Worm (Caenorhabditis elegans) whole organism, L4/young adult: ENCODE measurements around the gene ZK643.6.

ENCODE experiments used
- W03F9.2 ChIP-seq: fragments of 150-350 bp; optimal IDR thresholded peaks from 2 replicates; lab custom pipeline; 2014; ENCODE audit warnings: missing biosample characterization, missing genetic modification characterization
- dao-5 ChIP-seq: sonication (generic microtip); optimal IDR thresholded peaks from 2 replicates; lab custom pipeline; 2016; ENCODE audit warnings: missing genotype, missing genetic modification characterization, moderate library complexity, missing compliant biosample characterization
- him-1 ChIP-seq: sonication (generic microtip); optimal IDR thresholded peaks from 2 replicates; lab custom pipeline; 2016; ENCODE audit warnings: missing genotype, missing genetic modification reagents, missing genetic modification characterization, missing compliant biosample characterization

The ZK643.6 gene

ce11 chrIII:8988061-8988460, 27.5 kb upstream of the ZK643.6 start:
- TF ChIP-seq dao-5 (no peak), him-1 (tag; lab: Kevin White, UChicago) (no peak), W03F9.2 (tag; lab: Kevin White, UChicago) (no peak)

- TF ChIP-seq W03F9.2 (tag; lab: Kevin White, UChicago) (peak; percentile 33), dao-5 (no peak)
Measured at ce11 chrIII:8986872-8987271, 26.3 kb upstream of the ZK643.6 start.

- no peak for TF ChIP-seq W03F9.2 (tag; lab: Kevin White, UChicago)
- TF ChIP-seq dao-5: no peak
- no peak for TF ChIP-seq him-1 (tag; lab: Kevin White, UChicago)
Measured at ce11 chrIII:8985965-8986364, 25.4 kb upstream of the ZK643.6 start.

DNA sequence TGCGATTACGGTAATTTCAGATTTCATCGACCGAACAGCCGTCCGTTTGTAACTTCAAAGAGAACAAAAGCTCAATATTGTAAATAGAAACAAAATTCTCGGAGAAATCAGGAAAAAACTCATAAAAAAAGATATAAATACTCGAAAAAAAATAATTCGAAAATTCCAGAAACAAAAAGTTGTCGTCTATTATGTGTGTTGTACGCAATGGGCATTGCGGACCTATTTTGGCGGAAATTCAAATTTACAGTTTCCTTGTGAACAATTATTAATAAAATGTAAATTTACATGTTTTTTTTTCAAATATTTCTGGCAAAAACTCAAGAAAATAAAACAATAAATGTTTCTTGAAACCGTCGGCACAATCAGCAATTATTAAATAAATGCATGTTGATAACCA, 24.9 kb upstream of the ZK643.6 start:
- TF ChIP-seq dao-5 (no peak), W03F9.2 (tag; lab: Kevin White, UChicago) (no peak), him-1 (tag; lab: Kevin White, UChicago) (no peak)

- TF ChIP-seq W03F9.2 (tag; lab: Kevin White, UChicago): no peak
- TF ChIP-seq him-1 (tag; lab: Kevin White, UChicago): peak; percentile 32
- TF ChIP-seq dao-5: no peak
Measured at ce11 chrIII:8984960-8985359, 24.4 kb upstream of the ZK643.6 start.

ce11 chrIII:8984412-8984811, 23.8 kb upstream of the ZK643.6 start:
- TF ChIP-seq him-1 (tag; lab: Kevin White, UChicago) (no peak), dao-5 (no peak), W03F9.2 (tag; lab: Kevin White, UChicago) (no peak)

DNA sequence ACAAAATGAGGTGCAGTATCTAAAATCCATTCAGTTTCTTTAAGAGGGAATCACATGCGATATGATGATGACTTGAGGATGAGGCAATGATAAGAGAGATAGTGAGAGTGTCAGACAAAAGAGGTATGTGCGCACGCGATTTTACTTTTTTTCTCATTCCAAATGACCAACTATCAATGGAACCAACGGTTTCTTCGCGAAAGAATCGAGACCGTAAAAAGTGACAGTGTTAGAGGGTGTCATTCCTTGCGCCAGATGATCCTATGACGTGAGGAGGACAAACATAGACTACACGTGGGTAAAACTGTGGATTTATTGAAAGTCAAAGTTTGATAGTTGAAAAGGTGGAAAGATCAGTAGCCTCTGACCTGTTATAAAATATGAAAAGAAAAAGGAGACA, 23.2 kb upstream of the ZK643.6 start:
- no peak for TF ChIP-seq dao-5
- TF ChIP-seq W03F9.2 (tag; lab: Kevin White, UChicago): no peak
- TF ChIP-seq him-1 (tag; lab: Kevin White, UChicago): no peak

DNA sequence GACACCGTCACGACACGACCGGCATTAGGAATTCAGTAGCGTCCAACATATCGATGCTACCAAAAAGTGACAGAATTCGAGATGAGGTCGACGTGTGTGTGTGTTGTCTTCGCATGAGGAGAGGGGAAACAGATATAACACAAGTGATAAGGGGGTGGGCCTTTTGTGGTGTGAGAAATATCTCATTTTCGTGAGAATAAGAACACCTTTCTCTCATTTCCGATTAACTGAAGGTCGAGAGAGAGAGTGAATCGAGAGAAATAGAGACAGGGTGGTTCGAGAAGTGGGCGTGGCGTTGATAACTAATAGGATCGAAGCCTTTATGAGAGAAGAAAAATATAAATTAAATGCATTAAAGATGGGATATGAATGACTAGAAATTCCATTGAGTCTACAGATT, 22.6 kb upstream of the ZK643.6 start:
- no peak for TF ChIP-seq W03F9.2 (tag; lab: Kevin White, UChicago)
- no peak for TF ChIP-seq dao-5
- no peak for TF ChIP-seq him-1 (tag; lab: Kevin White, UChicago)

DNA sequence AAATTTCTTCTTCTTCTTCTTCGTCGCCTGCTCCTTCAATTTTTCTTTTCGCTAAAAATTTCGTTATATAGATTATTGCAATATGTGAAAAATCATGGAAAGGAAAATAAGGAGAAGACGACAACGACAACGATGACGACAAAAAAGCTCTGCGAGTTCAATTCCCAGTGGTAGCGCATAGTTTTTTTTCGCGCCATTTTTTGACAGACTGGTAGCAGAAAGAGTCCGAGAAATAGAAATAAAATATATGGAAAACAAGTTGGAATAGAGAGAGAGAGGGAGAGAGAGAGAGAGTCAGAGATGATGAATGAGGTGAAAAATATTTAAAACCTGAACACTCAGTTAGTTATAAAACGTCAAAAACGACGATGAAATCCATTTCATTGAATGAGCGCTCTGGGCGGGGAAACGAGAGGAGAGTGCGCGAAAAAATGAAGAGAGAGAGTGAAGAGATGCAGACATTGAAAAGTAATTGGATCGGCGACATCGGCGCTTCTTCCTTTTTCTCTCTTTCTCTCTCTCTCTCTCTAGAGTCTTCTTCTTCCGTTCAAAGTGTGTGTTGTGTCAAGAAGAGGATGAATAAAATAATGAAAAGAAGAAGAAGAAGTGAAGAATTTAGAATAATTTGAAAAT, 21.4 kb upstream of the ZK643.6 start, which contains the start of gene pde-2:
pde-2 (minus strand) TSS at position 51 of the 633 bp plus-strand sequence.
- TF ChIP-seq W03F9.2 (tag; lab: Kevin White, UChicago): peak; percentile 55
- TF ChIP-seq dao-5: no peak
- TF ChIP-seq him-1 (tag; lab: Kevin White, UChicago): peak; percentile 51

DNA sequence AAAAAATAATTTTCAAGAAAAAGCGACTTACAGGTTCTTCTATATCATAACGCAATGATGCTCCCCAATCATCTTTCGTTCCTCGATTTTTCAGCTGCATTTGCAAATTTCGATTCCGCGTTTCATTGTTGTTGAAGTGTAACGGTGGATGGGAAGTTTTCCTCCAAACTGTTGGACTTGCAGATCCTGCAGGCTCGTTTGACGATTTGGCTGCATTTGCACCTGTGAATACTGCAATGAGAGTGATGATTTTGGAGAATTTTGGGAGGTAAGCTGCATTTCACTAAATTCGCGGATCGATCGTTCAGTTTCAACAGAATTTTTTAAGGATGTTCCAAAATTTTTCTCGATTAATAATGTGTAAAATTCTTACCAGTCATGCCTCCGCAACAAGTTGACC, 20.3 kb upstream of the ZK643.6 start:
- no peak for TF ChIP-seq W03F9.2 (tag; lab: Kevin White, UChicago)
- no peak for TF ChIP-seq dao-5
- no peak for TF ChIP-seq him-1 (tag; lab: Kevin White, UChicago)

- TF ChIP-seq dao-5: no peak
- TF ChIP-seq him-1 (tag; lab: Kevin White, UChicago): no peak
Measured at ce11 chrIII:8978512-8979352, 18.2 kb upstream of the ZK643.6 start.

DNA sequence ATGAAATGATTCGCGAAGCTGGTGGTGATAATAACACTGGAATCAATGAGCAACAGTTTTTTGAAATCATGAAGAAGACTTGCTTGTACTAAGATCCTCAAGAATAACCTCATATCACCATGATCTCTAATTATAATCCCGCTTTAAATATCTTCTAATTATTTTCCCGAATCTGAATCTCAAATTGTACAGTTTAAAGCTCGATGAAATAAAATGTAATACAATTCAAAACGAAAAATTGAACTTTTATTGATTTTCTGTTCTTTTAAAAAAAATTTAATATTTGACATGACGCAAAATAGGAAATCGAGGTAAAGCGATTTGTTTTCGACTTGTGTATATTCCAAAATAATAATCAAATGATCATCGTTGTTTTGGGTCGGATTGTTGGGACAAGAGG, 14.3 kb upstream of the ZK643.6 start:
- TF ChIP-seq W03F9.2 (tag; lab: Kevin White, UChicago) (no peak), him-1 (tag; lab: Kevin White, UChicago) (peak; percentile 7)

DNA sequence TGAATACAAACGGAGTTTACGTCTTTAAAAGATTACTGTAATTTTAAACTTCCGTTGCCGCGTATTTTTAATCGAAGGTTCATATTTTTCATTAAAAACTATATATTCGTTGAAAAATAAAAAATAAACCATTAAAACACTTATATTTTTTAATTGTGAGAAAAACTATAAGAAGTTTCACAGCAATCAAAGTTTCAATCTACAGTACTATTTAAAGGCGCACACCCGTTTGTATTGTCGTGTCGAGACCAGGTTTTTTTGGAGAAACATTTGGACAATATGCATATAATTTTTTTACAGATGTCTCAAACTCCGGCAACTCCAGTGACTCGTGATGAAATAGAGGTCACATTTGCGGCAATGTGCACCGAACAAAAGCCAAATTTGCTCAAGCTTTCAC, 13.3 kb upstream of the ZK643.6 start, which contains the start of gene R08D7.5:
R08D7.5 (plus strand) TSS at position 301 of the 400 bp plus-strand sequence.
- TF ChIP-seq dao-5: no peak
- TF ChIP-seq him-1 (tag; lab: Kevin White, UChicago): no peak
- TF ChIP-seq W03F9.2 (tag; lab: Kevin White, UChicago): no peak

DNA sequence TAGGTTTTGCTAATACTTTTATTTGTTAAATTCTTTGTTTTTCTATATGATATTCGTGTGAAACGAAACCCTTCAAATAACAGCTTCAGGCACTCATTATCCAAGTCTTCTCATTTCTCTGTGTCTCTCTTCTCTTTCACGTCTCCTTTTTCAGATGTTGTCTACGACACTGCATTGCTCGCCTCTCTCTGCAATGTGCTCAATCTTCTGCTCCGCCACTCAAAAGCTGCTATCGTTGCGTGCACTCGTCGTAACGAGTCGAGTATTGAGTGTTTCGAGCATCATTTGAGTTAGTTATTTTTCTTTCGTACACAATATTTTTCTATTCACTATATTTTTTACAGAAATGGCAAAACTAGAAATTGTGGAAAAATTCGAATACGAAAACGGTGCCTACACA, 12.6 kb upstream of the ZK643.6 start:
- TF ChIP-seq him-1 (tag; lab: Kevin White, UChicago) (peak; percentile 21), W03F9.2 (tag; lab: Kevin White, UChicago) (no peak), dao-5 (no peak)
